Worm (Caenorhabditis elegans): ENCODE results near the gene F59E12.17.

ce11 chrII:5698254-5698653, 49.0 kb upstream of the F59E12.17 start:
- no peak for TF ChIP-seq mab-5 (tag; optimal IDR thresholded peaks at IDR 0.05)
- no peak for TF ChIP-seq skn-1 (tag; optimal IDR thresholded peaks at IDR 0.05)
- peak; percentile 59 for TF ChIP-seq snpc-4 (tag; optimal IDR thresholded peaks at IDR 0.05)
- TF ChIP-seq F13H6.1 (tag; optimal IDR thresholded peaks at IDR 0.05), result peak; percentile 10
- no peak for TF ChIP-seq elt-1 (tag; optimal IDR thresholded peaks at IDR 0.05)
- peak in 1 of 2 experiments; percentile 44 for TF ChIP-seq lsy-2 (tag; optimal IDR thresholded peaks at IDR 0.05)
- no peak for TF ChIP-seq lin-13 (GFP tag; optimal IDR thresholded peaks at IDR 0.05)
- TF ChIP-seq unc-62 (GFP tag; optimal IDR thresholded peaks at IDR 0.05), result no peak
- no peak for TF ChIP-seq ztf-11 (tag; optimal IDR thresholded peaks at IDR 0.05)
- TF ChIP-seq nhr-6 (tag; optimal IDR thresholded peaks at IDR 0.05), result no peak
- TF ChIP-seq zag-1 (tag; optimal IDR thresholded peaks at IDR 0.05), result no peak
- peak; percentile 34 for TF ChIP-seq ztf-4 (tag; optimal IDR thresholded peaks at IDR 0.05)
- no peak for TF ChIP-seq sem-4 (tag; optimal IDR thresholded peaks at IDR 0.05)

Data from whole organism, L2 larva.